Fruit fly (Drosophila melanogaster) whole organism, embryonic: Measurements from ENCODE around the gene tsl.

ENCODE experiments used
- Ada2b ChIP-seq: fragments of 200-800 bp; sonication (Bioruptor generic); IDR thresholded peaks from 2 replicates; pipeline ENCODE4 v1.3.6; 2022; ENCODE audit warnings: missing biosample characterization, missing genetic modification characterization
- Atf-2 ChIP-seq: fragments of 200-800 bp; sonication (Bioruptor generic); optimal IDR thresholded peaks from 2 replicates; lab custom pipeline; 2016; ENCODE audit warnings: missing biosample characterization, missing genetic modification characterization
- B-H2 ChIP-seq: fragments of 200-800 bp; sonication (Bioruptor generic); optimal IDR thresholded peaks from 2 replicates; lab custom pipeline; 2018; ENCODE audit warnings: missing biosample characterization, mild to moderate bottlenecking, missing genetic modification characterization
- CG10431 ChIP-seq: fragments of 200-800 bp; sonication (Bioruptor generic); optimal IDR thresholded peaks from 3 replicates; lab custom pipeline; 2018; ENCODE audit warnings: missing biosample characterization, mild to moderate bottlenecking, missing genetic modification characterization
- CG12155 ChIP-seq: fragments of 200-800 bp; sonication (Bioruptor generic); optimal IDR thresholded peaks from 3 replicates; lab custom pipeline; 2016; ENCODE audit warnings: missing biosample characterization, missing genetic modification characterization
- CG13894 ChIP-seq: fragments of 200-800 bp; sonication (Bioruptor generic); optimal IDR thresholded peaks from 3 replicates; lab custom pipeline; 2018; ENCODE audit warnings: missing biosample characterization, mild to moderate bottlenecking, missing genetic modification characterization, moderate library complexity
- CG14667 ChIP-seq: fragments of 200-800 bp; sonication (Bioruptor generic); IDR thresholded peaks from 2 replicates; pipeline ENCODE4 v1.3.6; 2022; ENCODE audit warnings: missing biosample characterization, missing genetic modification characterization
- CG14710 ChIP-seq: fragments of 200-800 bp; sonication (Bioruptor generic); optimal IDR thresholded peaks from 3 replicates; lab custom pipeline; 2019; ENCODE audit warnings: missing biosample characterization, mild to moderate bottlenecking, missing genetic modification characterization, moderate library complexity
- CG16779 ChIP-seq: fragments of 200-800 bp; sonication (Bioruptor generic); IDR thresholded peaks from 2 replicates; pipeline ENCODE4 v1.3.6; 2022; ENCODE audit warnings: missing biosample characterization, missing genetic modification characterization
- CG17385 ChIP-seq: fragments of 200-800 bp; sonication (Bioruptor generic); optimal IDR thresholded peaks from 3 replicates; lab custom pipeline; 2018; ENCODE audit warnings: missing biosample characterization, mild to moderate bottlenecking, missing genetic modification characterization
- CG17612 ChIP-seq: fragments of 200-800 bp; sonication (Bioruptor generic); IDR thresholded peaks from 2 replicates; pipeline ENCODE4 v1.3.6; 2022; ENCODE audit warnings: missing biosample characterization, missing genetic modification characterization
- CG17912 ChIP-seq: fragments of 200-800 bp; sonication (Bioruptor generic); optimal IDR thresholded peaks from 2 replicates; lab custom pipeline; 2018; ENCODE audit warnings: missing biosample characterization, mild to moderate bottlenecking, missing genetic modification characterization
- CG2875 ChIP-seq: fragments of 200-800 bp; sonication (Bioruptor generic); optimal IDR thresholded peaks from 2 replicates; lab custom pipeline; 2017; ENCODE audit warnings: missing biosample characterization, mild to moderate bottlenecking, missing genetic modification characterization, missing genetic modification reagents
- CG32767 ChIP-seq: fragments of 200-800 bp; sonication (Bioruptor generic); IDR thresholded peaks from 2 replicates; pipeline ENCODE4 v1.3.6; 2022; ENCODE audit warnings: missing biosample characterization, missing genetic modification characterization
- CG3847 ChIP-seq: fragments of 200-800 bp; sonication (Bioruptor generic); IDR thresholded peaks from 2 replicates; pipeline ENCODE4 v1.3.6; 2022; ENCODE audit warnings: missing biosample characterization, missing genetic modification characterization
- CG4404 ChIP-seq: fragments of 200-800 bp; sonication (Bioruptor generic); IDR thresholded peaks from 2 replicates; pipeline ENCODE4 v1.3.6; 2022; ENCODE audit warnings: missing biosample characterization, missing genetic modification characterization
- CG4854 ChIP-seq: fragments of 200-800 bp; sonication (Bioruptor generic); optimal IDR thresholded peaks from 2 replicates; lab custom pipeline; 2016; ENCODE audit warnings: missing biosample characterization, missing genetic modification characterization, inconsistent platforms
- CG5180 ChIP-seq: fragments of 200-800 bp; sonication (Bioruptor generic); optimal IDR thresholded peaks from 3 replicates; lab custom pipeline; 2017; ENCODE audit warnings: missing biosample characterization, missing genetic modification characterization, mild to moderate bottlenecking, moderate library complexity, missing genetic modification reagents
- CG7987 ChIP-seq: fragments of 200-800 bp; sonication (Bioruptor generic); optimal IDR thresholded peaks from 2 replicates; lab custom pipeline; 2018; ENCODE audit warnings: missing biosample characterization, mild to moderate bottlenecking, missing genetic modification characterization, moderate library complexity
- CG9215 ChIP-seq: fragments of 200-800 bp; sonication (Bioruptor generic); IDR thresholded peaks from 2 replicates; pipeline ENCODE4 v1.3.6; 2022; ENCODE audit warnings: missing biosample characterization, missing genetic modification characterization
- D19B ChIP-seq: fragments of 200-800 bp; sonication (Bioruptor generic); optimal IDR thresholded peaks from 2 replicates; lab custom pipeline; 2017; ENCODE audit warnings: missing biosample characterization, mild to moderate bottlenecking, missing genetic modification characterization
- Deaf1 ChIP-seq: fragments of 200-800 bp; optimal IDR thresholded peaks from 3 replicates; lab custom pipeline; 2019; ENCODE audit warnings: missing biosample characterization, mild to moderate bottlenecking, missing genetic modification characterization, moderate library complexity
- Dp ChIP-seq: fragments of 200-800 bp; sonication (Bioruptor generic); optimal IDR thresholded peaks from 2 replicates; lab custom pipeline; 2018; ENCODE audit warnings: missing biosample characterization, mild to moderate bottlenecking, missing genetic modification characterization, moderate library complexity
- Elba2 ChIP-seq: fragments of 200-800 bp; sonication (Bioruptor generic); optimal IDR thresholded peaks from 3 replicates; lab custom pipeline; 2016; ENCODE audit warnings: missing biosample characterization, missing genetic modification characterization
- H15 ChIP-seq: fragments of 200-800 bp; sonication (Bioruptor generic); IDR thresholded peaks from 3 replicates; pipeline ENCODE4 v1.3.6; 2022; ENCODE audit warnings: missing biosample characterization, missing genetic modification characterization
- HmgD ChIP-seq: fragments of 200-800 bp; sonication (Bioruptor generic); optimal IDR thresholded peaks from 3 replicates; lab custom pipeline; 2016; ENCODE audit warnings: missing biosample characterization, missing genetic modification characterization
- HmgZ ChIP-seq: fragments of 200-800 bp; sonication (Bioruptor generic); optimal IDR thresholded peaks from 2 replicates; lab custom pipeline; 2018; ENCODE audit warnings: missing biosample characterization, mild to moderate bottlenecking, missing genetic modification characterization
- Hsf ChIP-seq: fragments of 200-800 bp; sonication (Bioruptor generic); optimal IDR thresholded peaks from 3 replicates; lab custom pipeline; 2016; ENCODE audit warnings: missing biosample characterization, missing genetic modification characterization
- Lim3 ChIP-seq: fragments of 200-800 bp; sonication (Bioruptor generic); IDR thresholded peaks from 2 replicates; pipeline ENCODE4 v1.3.6; 2022; ENCODE audit warnings: missing biosample characterization, missing genetic modification characterization
- Mad ChIP-seq: fragments of 200-800 bp; sonication (Bioruptor generic); optimal IDR thresholded peaks from 2 replicates; lab custom pipeline; 2016; ENCODE audit warnings: missing biosample characterization, missing genetic modification characterization
- Med ChIP-seq: fragments of 200-800 bp; sonication (Bioruptor generic); peaks from one replicate; lab custom pipeline; 2016; ENCODE audit warnings: missing biosample characterization, missing genetic modification characterization, mild to moderate bottlenecking, inconsistent platforms, moderate library complexity
- Nf-YA ChIP-seq: fragments of 200-800 bp; sonication (Bioruptor generic); IDR thresholded peaks from 2 replicates; pipeline ENCODE4 v1.3.6; 2022; ENCODE audit warnings: missing biosample characterization, missing genetic modification characterization
- Nf-YC ChIP-seq: fragments of 200-800 bp; optimal IDR thresholded peaks from 3 replicates; lab custom pipeline; 2019; ENCODE audit warnings: missing biosample characterization, mild to moderate bottlenecking, missing genetic modification characterization, moderate library complexity
- Rx ChIP-seq: fragments of 200-800 bp; sonication (Bioruptor generic); IDR thresholded peaks from 2 replicates; pipeline ENCODE4 v1.3.6; 2022; ENCODE audit warnings: missing biosample characterization, missing genetic modification characterization
- Ssrp ChIP-seq: fragments of 200-800 bp; sonication (Bioruptor generic); optimal IDR thresholded peaks from 2 replicates; lab custom pipeline; 2018; ENCODE audit warnings: missing biosample characterization, mild to moderate bottlenecking, missing genetic modification characterization, moderate library complexity
- Tbp ChIP-seq: fragments of >200 bp; optimal IDR thresholded peaks from 2 replicates; lab custom pipeline; 2018; ENCODE audit warnings: missing biosample characterization, missing genetic modification characterization
- Usf ChIP-seq: fragments of 200-800 bp; sonication (Bioruptor generic); optimal IDR thresholded peaks from 2 replicates; lab custom pipeline; 2017; ENCODE audit warnings: missing genotype, missing biosample characterization, missing genetic modification characterization
- aop ChIP-seq: fragments of 200-800 bp; sonication (Bioruptor generic); IDR thresholded peaks from 2 replicates; pipeline ENCODE4 v1.3.6; 2022; ENCODE audit warnings: missing biosample characterization, missing genetic modification characterization
- ems ChIP-seq: fragments of 200-800 bp; sonication (Bioruptor generic); optimal IDR thresholded peaks from 3 replicates; lab custom pipeline; 2016; ENCODE audit warnings: missing biosample characterization, missing genetic modification characterization
- eyg ChIP-seq: fragments of 200-800 bp; sonication (Bioruptor generic); optimal IDR thresholded peaks from 3 replicates; lab custom pipeline; 2016; ENCODE audit warnings: missing biosample characterization, missing genetic modification characterization
- fd102C ChIP-seq: fragments of 200-800 bp; sonication (Bioruptor generic); optimal IDR thresholded peaks from 2 replicates; lab custom pipeline; 2018; ENCODE audit warnings: missing biosample characterization, mild to moderate bottlenecking, missing genetic modification characterization, moderate library complexity
- gcm ChIP-seq: fragments of 200-800 bp; sonication (Bioruptor generic); optimal IDR thresholded peaks from 2 replicates; lab custom pipeline; 2019; ENCODE audit warnings: missing biosample characterization, mild to moderate bottlenecking, missing genetic modification characterization, moderate library complexity
- lmd ChIP-seq: fragments of 200-800 bp; sonication (Bioruptor generic); IDR thresholded peaks from 2 replicates; pipeline ENCODE4 v1.3.6; 2022; ENCODE audit warnings: missing biosample characterization, missing genetic modification characterization
- mld ChIP-seq: fragments of 200-800 bp; sonication (Bioruptor generic); IDR thresholded peaks from 3 replicates; pipeline ENCODE4 v1.3.6; 2022; ENCODE audit warnings: missing biosample characterization, missing genetic modification characterization; ENCODE audit not compliant: partially characterized antibody
- pfk ChIP-seq: fragments of 200-800 bp; sonication (Bioruptor generic); optimal IDR thresholded peaks from 2 replicates; lab custom pipeline; 2018; ENCODE audit warnings: missing biosample characterization, mild to moderate bottlenecking, missing genetic modification characterization, moderate library complexity
- ranshi ChIP-seq: fragments of 200-800 bp; sonication (Bioruptor generic); IDR thresholded peaks from 2 replicates; pipeline ENCODE4 v1.3.6; 2022; ENCODE audit warnings: missing biosample characterization, missing genetic modification characterization
- slbo ChIP-seq: fragments of 200-800 bp; sonication (Bioruptor generic); IDR thresholded peaks from 2 replicates; pipeline ENCODE4 v1.3.6; 2022; ENCODE audit warnings: missing biosample characterization, missing genetic modification characterization
- slou ChIP-seq: fragments of 200-800 bp; sonication (Bioruptor generic); optimal IDR thresholded peaks from 3 replicates; lab custom pipeline; 2016; ENCODE audit warnings: missing biosample characterization, missing genetic modification characterization
- vvl ChIP-seq: fragments of 200-800 bp; sonication (Bioruptor generic); IDR thresholded peaks from 2 replicates; pipeline ENCODE4 v1.3.6; 2022; ENCODE audit warnings: missing biosample characterization, missing genetic modification characterization
- wor ChIP-seq: fragments of 200-800 bp; sonication (Bioruptor generic); IDR thresholded peaks from 2 replicates; pipeline ENCODE4 v1.3.6; 2022; ENCODE audit warnings: missing biosample characterization, missing genetic modification characterization
- zfh1 ChIP-seq: fragments of 200-800 bp; sonication (Bioruptor generic); IDR thresholded peaks from 3 replicates; pipeline ENCODE4 v1.3.6; 2022; ENCODE audit warnings: missing biosample characterization, missing genetic modification characterization

Gene tsl

DNA sequence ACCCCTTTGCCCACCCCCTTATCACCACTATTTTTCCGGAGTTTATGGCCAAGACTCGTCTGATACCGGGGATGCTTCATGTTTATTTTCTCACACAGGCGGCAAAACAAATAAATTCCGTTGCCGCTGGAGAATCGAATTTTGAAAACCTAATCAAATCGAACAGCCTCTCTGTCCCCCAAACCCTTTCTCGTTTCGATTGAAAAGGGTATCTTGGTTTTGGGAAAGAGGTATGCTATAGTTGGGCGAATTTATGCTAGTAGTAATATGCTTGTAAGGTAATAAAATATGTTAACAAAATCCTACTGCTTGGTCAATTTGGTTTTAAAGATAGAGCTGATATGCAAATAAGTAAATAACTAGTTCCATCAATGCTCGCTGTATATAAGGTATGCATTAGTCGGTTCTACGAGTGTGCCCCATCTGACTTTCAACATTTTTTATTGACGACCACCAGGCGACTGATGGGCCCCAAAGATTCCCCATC, 45.7 kb upstream of the tsl start (continued):
- TF ChIP-seq Nf-YA (GFP tag; lab: Robert Waterston, UW) (no peak), fd102C (GFP tag; lab: Kevin White, UChicago) (no peak), CG17385 (GFP tag; lab: Kevin White, UChicago) (peak; percentile 58), Nf-YC (no peak), Atf-2 (GFP tag; lab: Kevin White, UChicago) (peak; percentile 71), CG14710 (tag; lab: Kevin White, UChicago) (peak; percentile 77), slbo (GFP tag; lab: Robert Waterston, UW) (peak; percentile 32; the same call in 1 of the 2 replicates), CG5180 (GFP tag; lab: Kevin White, UChicago) (peak; percentile 1), Med (GFP tag; lab: Kevin White, UChicago) (peak; percentile 94), eyg (peak; percentile 21), CG17612 (GFP tag; lab: Robert Waterston, UW) (no peak), ems (GFP tag; lab: Kevin White, UChicago) (peak; percentile 43), CG16779 (no peak), Elba2 (GFP tag; lab: Kevin White, UChicago) (no peak), Lim3 (0 out of 2 replicates have a peak, but pooled peaks have one; percentile 23), B-H2 (no peak), CG7987 (GFP tag; lab: Kevin White, UChicago) (no peak), pfk (GFP tag; lab: Kevin White, UChicago) (no peak), mld (GFP tag; lab: Robert Waterston, UW) (peak; percentile 54; the same call in 1 of the 3 replicates), Usf (GFP tag; lab: Kevin White, UChicago) (peak; percentile 60), Ssrp (peak; percentile 86), D19B (GFP tag; lab: Kevin White, UChicago) (peak; percentile 82), Hsf (GFP tag; lab: Kevin White, UChicago) (peak; percentile 82), Mad (GFP tag; lab: Kevin White, UChicago) (peak; percentile 51), CG12155 (GFP tag; lab: Kevin White, UChicago) (peak; percentile 31), Tbp (GFP tag; lab: Kevin White, UChicago) (no peak), vvl (GFP tag; lab: Robert Waterston, UW) (peak; percentile 87), CG4854 (GFP tag; lab: Kevin White, UChicago) (peak; percentile 1), gcm (GFP tag; lab: Kevin White, UChicago) (peak; percentile 65), ranshi (0 out of 2 replicates have a peak, but pooled peaks have one; percentile 55), CG2875 (GFP tag; lab: Kevin White, UChicago) (peak; percentile 71), HmgD (GFP tag; lab: Kevin White, UChicago) (no peak), CG13894 (tag; lab: Kevin White, UChicago) (no peak), aop (GFP tag; lab: Robert Waterston, UW) (peak; percentile 17; the same call in 1 of the 2 replicates), CG4404 (GFP tag; lab: Robert Waterston, UW) (peak; percentile 59; the same call in 1 of the 2 replicates), CG32767 (GFP tag; lab: Robert Waterston, UW) (peak; percentile 61), CG9215 (GFP tag; lab: Robert Waterston, UW) (no peak), CG17912 (GFP tag; lab: Kevin White, UChicago) (no peak), CG3847 (peak; percentile 63), Dp (GFP tag; lab: Kevin White, UChicago) (no peak), Rx (GFP tag; lab: Robert Waterston, UW) (peak; percentile 61), H15 (GFP tag; lab: Robert Waterston, UW) (peak; percentile 82), wor (peak; percentile 83), Deaf1 (tag; lab: Kevin White, UChicago) (peak; percentile 10), HmgZ (peak; percentile 20), CG14667 (GFP tag; lab: Robert Waterston, UW) (peak; percentile 70), CG10431 (GFP tag; lab: Kevin White, UChicago) (no peak), Ada2b (GFP tag; lab: Robert Waterston, UW) (peak; percentile 41), slou (GFP tag; lab: Kevin White, UChicago) (no peak), zfh1 (GFP tag; lab: Robert Waterston, UW) (peak; percentile 90), lmd (GFP tag; lab: Robert Waterston, UW) (peak; percentile 77)
